Fruit fly (Drosophila melanogaster): Measurements from ENCODE around the gene jumu.

Gene jumu

dm6 chr3R:10356563-10357363 is 6.8 kb downstream of the jumu start (continued):
- TF ChIP-seq tll (GFP tag; optimal IDR thresholded peaks at IDR 0.05) (peak in 1 of 2 experiments; percentile 57), hbn (GFP tag; IDR thresholded peaks at IDR 0.05; ENCODE audit: partially characterized antibody) (no peak), Spps (tag; optimal IDR thresholded peaks at IDR 0.05) (peak; percentile 60), vnd (GFP tag; IDR thresholded peaks at IDR 0.05; ENCODE audit: partially characterized antibody) (no peak), Mes4 (GFP tag; optimal IDR thresholded peaks at IDR 0.05) (peak; percentile 67), Dll (GFP tag; IDR thresholded peaks at IDR 0.05; ENCODE audit: partially characterized antibody) (no peak), CG16863 (GFP tag; optimal IDR thresholded peaks at IDR 0.05) (peak; percentile 82), CG10462 (GFP tag; optimal IDR thresholded peaks at IDR 0.05) (peak; percentile 67), p53 (GFP tag; optimal IDR thresholded peaks at IDR 0.05) (peak; percentile 66), Stat92E (GFP tag; optimal IDR thresholded peaks at IDR 0.05) (no peak), CG9876 (GFP tag; optimal IDR thresholded peaks at IDR 0.05) (peak; percentile 20), CTCF (GFP tag; optimal IDR thresholded peaks at IDR 0.05) (no peak), CG4707 (GFP tag; optimal IDR thresholded peaks at IDR 0.05) (no peak), CG1602 (GFP tag; optimal IDR thresholded peaks at IDR 0.05) (peak; percentile 75), CG3838 (GFP tag; optimal IDR thresholded peaks at IDR 0.05) (peak; percentile 79), Fer1 (GFP tag; optimal IDR thresholded peaks at IDR 0.05) (peak; percentile 81), Side (GFP tag; optimal IDR thresholded peaks at IDR 0.05) (peak; percentile 83), CG1529 (GFP tag; optimal IDR thresholded peaks at IDR 0.05) (peak; percentile 70), CG9727 (GFP tag; optimal IDR thresholded peaks at IDR 0.05) (peak; percentile 93), HmgD (GFP tag; optimal IDR thresholded peaks at IDR 0.05) (no peak), CG31365 (tag; optimal IDR thresholded peaks at IDR 0.05) (peak; percentile 34), CG30431 (GFP tag; optimal IDR thresholded peaks at IDR 0.05) (peak; percentile 63), CG34376 (GFP tag; optimal IDR thresholded peaks at IDR 0.05) (peak; percentile 32), Sox102F (GFP tag; optimal IDR thresholded peaks at IDR 0.05) (peak; percentile 85), sens (GFP tag) (peak; percentile 97), Nf-YC (tag; optimal IDR thresholded peaks at IDR 0.05) (peak; percentile 7), crol (GFP tag; IDR thresholded peaks at IDR 0.05) (no peak), CG5180 (GFP tag; optimal IDR thresholded peaks at IDR 0.05) (peak; percentile 8), CG9215 (GFP tag; IDR thresholded peaks at IDR 0.05) (no peak), ssp (GFP tag; IDR thresholded peaks at IDR 0.05) (no peak), CG16815 (GFP tag; optimal IDR thresholded peaks at IDR 0.05) (peak; percentile 72), fd96Cb (tag; optimal IDR thresholded peaks at IDR 0.05) (peak; percentile 84), Bgb (GFP tag; IDR thresholded peaks at IDR 0.05; ENCODE audit: partially characterized antibody) (no peak), hkb (optimal IDR thresholded peaks at IDR 0.05) (no peak), hkb (GFP tag; IDR thresholded peaks at IDR 0.05) (no peak), CG17385 (GFP tag; optimal IDR thresholded peaks at IDR 0.05) (peak; percentile 80), CG34224 (GFP tag; IDR thresholded peaks at IDR 0.05; ENCODE audit: partially characterized antibody) (no peak), CG15073 (GFP tag; optimal IDR thresholded peaks at IDR 0.05) (peak; percentile 90), Ets97D (GFP tag; optimal IDR thresholded peaks at IDR 0.05) (peak; percentile 45), CG13296 (GFP tag; optimal IDR thresholded peaks at IDR 0.05) (peak; percentile 73), jing (GFP tag; optimal IDR thresholded peaks at IDR 0.05) (peak; percentile 61), PHDP (tag; optimal IDR thresholded peaks at IDR 0.05) (peak; percentile 83), Hsf (GFP tag; optimal IDR thresholded peaks at IDR 0.05) (peak; percentile 84), CG31388 (GFP tag; optimal IDR thresholded peaks at IDR 0.05) (peak; percentile 19), lilli (GFP tag; optimal IDR thresholded peaks at IDR 0.05) (peak; percentile 83), CG11723 (GFP tag; optimal IDR thresholded peaks at IDR 0.05) (peak; percentile 38), CG17802 (tag; optimal IDR thresholded peaks at IDR 0.05) (peak; percentile 41), CG11247 (GFP tag; IDR thresholded peaks at IDR 0.05) (no peak), zfh1 (GFP tag; IDR thresholded peaks at IDR 0.05) (no peak), HLH54F (GFP tag; optimal IDR thresholded peaks at IDR 0.05) (peak; percentile 82)
